Worm (Caenorhabditis elegans) whole organism, L1 larva: Measurements from ENCODE around the gene F49C12.1.
A peak's percentile ranks its signal among the peaks of the same experiment; 100 is the strongest.

Experiments used
- aly-2 ChIP-seq: fragments of 150-350 bp; optimal IDR thresholded peaks from 2 replicates; lab custom pipeline; 2014; ENCODE audit warnings: missing biosample characterization, missing genetic modification characterization
- dpl-1 ChIP-seq, 3 experiments: fragments of 150-350 bp in 2 of 3; sonication (generic microtip) in 1 of 3; optimal IDR thresholded peaks; 2 replicates each; lab custom pipeline; 2014 to 2017; ENCODE audit warnings: missing biosample characterization in 3 of 3, missing genetic modification characterization in 3 of 3, missing genetic modification reagents in 3 of 3
- egl-13 ChIP-seq: sonication (generic microtip); optimal IDR thresholded peaks from 2 replicates; lab custom pipeline; 2016; ENCODE audit warnings: missing genotype, missing genetic modification reagents, missing genetic modification characterization, missing compliant biosample characterization
- egl-27 ChIP-seq, 2 experiments: fragments of 150-350 bp in 1 of 2; sonication (generic microtip); optimal IDR thresholded peaks; 3 replicates each; lab custom pipeline; 2017 to 2018; ENCODE audit warnings: missing biosample characterization in 2 of 2, missing genetic modification characterization in 2 of 2, missing genetic modification reagents in 2 of 2
- jun-1 ChIP-seq: fragments of 150-350 bp; optimal IDR thresholded peaks from 2 replicates; lab custom pipeline; 2014; ENCODE audit warnings: missing biosample characterization, missing genetic modification reagents, missing genetic modification characterization
- lin-15B ChIP-seq: fragments of 150-350 bp; sonication (generic microtip); optimal IDR thresholded peaks from 3 replicates; lab custom pipeline; 2014; ENCODE audit warnings: missing biosample characterization, missing genetic modification characterization
- nhr-12 ChIP-seq: sonication (generic microtip); optimal IDR thresholded peaks from 2 replicates; lab custom pipeline; 2017; ENCODE audit warnings: missing biosample characterization, missing genetic modification characterization
- nhr-85 ChIP-seq: sonication (generic microtip); peaks from one replicate; lab custom pipeline; 2016; ENCODE audit warnings: missing genetic modification characterization, inconsistent platforms, missing compliant biosample characterization
- pqm-1 ChIP-seq: sonication (generic microtip); optimal IDR thresholded peaks from 3 replicates; lab custom pipeline; 2017; ENCODE audit warnings: missing biosample characterization, missing genetic modification characterization

DNA sequence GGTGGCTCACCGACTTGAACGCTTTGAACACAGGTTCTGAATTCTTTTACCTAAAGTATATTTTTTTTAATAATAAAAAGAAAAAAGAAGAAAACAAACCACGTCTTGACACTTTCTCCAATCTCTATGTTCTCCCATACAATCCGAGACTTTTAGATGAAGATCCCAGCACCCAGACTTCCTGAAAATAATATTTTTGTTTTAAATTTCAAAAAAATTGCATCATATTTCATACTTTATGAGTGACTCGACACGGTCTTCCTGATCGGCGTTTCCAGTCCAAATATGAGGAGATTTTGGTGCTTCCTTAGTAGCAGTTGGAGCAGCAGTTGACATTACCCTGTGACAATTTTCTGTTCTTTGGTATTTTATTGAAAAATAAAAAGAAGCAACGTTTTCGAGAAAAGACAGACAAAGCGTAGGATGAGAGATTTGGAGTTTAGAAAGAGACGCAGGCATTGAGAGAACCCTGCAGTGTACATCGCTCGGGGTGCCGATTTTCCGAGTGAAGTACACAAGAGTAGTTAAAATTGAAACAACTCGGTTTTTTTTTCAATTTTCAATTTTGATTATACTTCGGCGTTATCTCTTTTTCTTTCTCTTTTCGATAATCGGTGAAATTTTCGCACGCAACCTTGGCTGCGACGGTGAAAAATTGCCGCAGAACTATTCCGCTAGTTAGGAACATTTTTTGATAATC lies 39.5 kb upstream of the F49C12.1 start, which contains the start of the genes coa-4 and T20D3.14:
- TF ChIP-seq lin-15B (tag; lab: Kevin White, UChicago), result no peak
- TF ChIP-seq egl-13, result no peak
- peak in 2 of 3 experiments; percentile 17 to 48 for TF ChIP-seq dpl-1 (GFP tag; optimal IDR thresholded peaks at IDR 0.05; lab: Kevin White, UChicago)
- TF ChIP-seq aly-2 (tag; lab: Kevin White, UChicago), result no peak
- TF ChIP-seq nhr-12 (tag; lab: Kevin White, UChicago), result no peak
- TF ChIP-seq jun-1 (tag; lab: Kevin White, UChicago), result no peak
- TF ChIP-seq pqm-1 (tag; lab: Kevin White, UChicago), result no peak
- peak; percentile 55 for TF ChIP-seq nhr-85 (tag; lab: Kevin White, UChicago)
- no peak for TF ChIP-seq egl-27 (tag; optimal IDR thresholded peaks at IDR 0.05; lab: Kevin White, UChicago)
